Worm (Caenorhabditis elegans) whole organism, L4 larva: ENCODE results near the gene hlh-19.
A peak's percentile ranks its signal among the peaks of the same experiment; 100 is the strongest.

Experiments
- F10B5.3 ChIP-seq: sonication (generic microtip); optimal IDR thresholded peaks from 2 replicates; lab custom pipeline; 2016; ENCODE audit warnings: mild to moderate bottlenecking, missing genetic modification characterization, missing compliant biosample characterization
- F49E8.2 ChIP-seq: sonication (generic microtip); optimal IDR thresholded peaks from 2 replicates; lab custom pipeline; 2016; ENCODE audit warnings: missing compliant biosample characterization, mild to moderate bottlenecking, missing genetic modification characterization, borderline replicate concordance
- T20F7.1 ChIP-seq: fragments of 200-800 bp; sonication (Bioruptor generic); optimal IDR thresholded peaks from 2 replicates; lab custom pipeline; 2018; ENCODE audit warnings: mild to moderate bottlenecking, missing genetic modification characterization, missing compliant biosample characterization
- Y48G9A.11 ChIP-seq: fragments of 200-800 bp; sonication (Bioruptor generic); IDR thresholded peaks from 2 replicates; pipeline ENCODE4 v1.3.6; 2022; ENCODE audit warnings: missing genetic modification reagents, missing genetic modification characterization, missing compliant biosample characterization
- ZK337.2 ChIP-seq: fragments of 200-800 bp; sonication (Bioruptor generic); IDR thresholded peaks from 2 replicates; pipeline ENCODE4 v1.3.6; 2022; ENCODE audit warnings: missing genetic modification reagents, missing genetic modification characterization, missing compliant biosample characterization
- aha-1 ChIP-seq: fragments of 150-350 bp; peaks from one replicate; lab custom pipeline; 2014; ENCODE audit warnings: missing biosample characterization, missing genetic modification characterization
- aly-2 ChIP-seq: sonication (generic microtip); optimal IDR thresholded peaks from 2 replicates; lab custom pipeline; 2018; ENCODE audit warnings: missing biosample characterization, missing genetic modification characterization
- ama-1 ChIP-seq: fragments of 150-350 bp; optimal IDR thresholded peaks from 2 replicates; lab custom pipeline; 2014; ENCODE audit warnings: inconsistent platforms, mixed read lengths
- arid-1 ChIP-seq: fragments of 200-800 bp; sonication (Bioruptor generic); conservative IDR thresholded peaks from 2 replicates; pipeline ENCODE4 v1.3.6; 2022; ENCODE audit warnings: missing genetic modification reagents, missing genetic modification characterization, missing compliant biosample characterization
- ceh-20 ChIP-seq: fragments of 200-800 bp; sonication (Bioruptor generic); IDR thresholded peaks from 2 replicates; pipeline ENCODE4 v1.3.6; 2022; ENCODE audit warnings: missing genetic modification reagents, missing genetic modification characterization, missing compliant biosample characterization
- ceh-32 ChIP-seq: sonication (generic microtip); optimal IDR thresholded peaks from 2 replicates; lab custom pipeline; 2016; ENCODE audit warnings: mild to moderate bottlenecking, missing genetic modification characterization, missing compliant biosample characterization; ENCODE audit not compliant: poor library complexity
- ctbp-1 ChIP-seq: fragments of 200-800 bp; sonication (Bioruptor generic); IDR thresholded peaks from 2 replicates; pipeline ENCODE4 v1.3.6; 2022; ENCODE audit warnings: missing genetic modification reagents, missing genetic modification characterization, missing compliant biosample characterization
- daf-16 ChIP-seq, 3 experiments: sonication (generic microtip); optimal IDR thresholded peaks; 2 replicates each; lab custom pipeline; 2016 to 2017; ENCODE audit warnings: missing genetic modification characterization in 3 of 3, missing genetic modification reagents in 3 of 3, mild to moderate bottlenecking in 2 of 3, missing compliant biosample characterization in 2 of 3, missing biosample characterization in 1 of 3, moderate library complexity in 1 of 3
- daf-19 ChIP-seq: fragments of 200-800 bp; sonication (Bioruptor generic); conservative IDR thresholded peaks from 2 replicates; pipeline ENCODE4 v1.3.6; 2022; ENCODE audit warnings: missing genetic modification characterization, missing compliant biosample characterization
- daf-8 ChIP-seq: fragments of 200-800 bp; sonication (Bioruptor generic); IDR thresholded peaks from 2 replicates; pipeline ENCODE4 v1.3.6; 2022; ENCODE audit warnings: missing genetic modification characterization, missing compliant biosample characterization
- dmd-6 ChIP-seq: fragments of 200-800 bp; sonication (Bioruptor generic); IDR thresholded peaks from 2 replicates; pipeline ENCODE4 v1.3.6; 2022; ENCODE audit warnings: missing genetic modification reagents, missing genetic modification characterization, missing compliant biosample characterization
- dpl-1 ChIP-seq: fragments of 150-350 bp; optimal IDR thresholded peaks from 2 replicates; lab custom pipeline; 2014; ENCODE audit warnings: missing biosample characterization, missing genetic modification reagents, missing genetic modification characterization
- duxl-1 ChIP-seq: sonication (generic microtip); optimal IDR thresholded peaks from 2 replicates; lab custom pipeline; 2016; ENCODE audit warnings: mild to moderate bottlenecking, missing genetic modification characterization, moderate library complexity, missing compliant biosample characterization; ENCODE audit not compliant: poor library complexity
- dve-1 ChIP-seq: sonication (generic microtip); optimal IDR thresholded peaks from 2 replicates; lab custom pipeline; 2017; ENCODE audit warnings: antibody characterized with exemption, mild to moderate bottlenecking, missing genetic modification characterization, missing compliant biosample characterization; ENCODE audit not compliant: insufficient read depth
- egl-43 ChIP-seq: fragments of 200-800 bp; sonication (Bioruptor generic); IDR thresholded peaks from 2 replicates; pipeline ENCODE4 v1.3.6; 2022; ENCODE audit warnings: missing genetic modification reagents, missing genetic modification characterization, missing compliant biosample characterization
- fkh-10 ChIP-seq: fragments of 150-350 bp; optimal IDR thresholded peaks from 2 replicates; lab custom pipeline; 2014; ENCODE audit warnings: missing biosample characterization, missing genetic modification reagents, missing genetic modification characterization
- fos-1 ChIP-seq: fragments of 150-350 bp; optimal IDR thresholded peaks from 2 replicates; lab custom pipeline; 2014; ENCODE audit warnings: missing biosample characterization, missing genetic modification characterization
- gei-8 ChIP-seq: fragments of 200-800 bp; sonication (Bioruptor generic); optimal IDR thresholded peaks from 2 replicates; lab custom pipeline; 2018; ENCODE audit warnings: mild to moderate bottlenecking, missing genetic modification characterization, missing compliant biosample characterization
- hif-1 ChIP-seq, 2 experiments: sonication (generic microtip); optimal IDR thresholded peaks; 2 replicates each; lab custom pipeline; 2016 to 2017; ENCODE audit warnings: missing compliant biosample characterization in 2 of 2, missing genetic modification characterization in 2 of 2, missing genetic modification reagents in 2 of 2, missing genotype in 2 of 2, mild to moderate bottlenecking in 1 of 2
- hlh-30 ChIP-seq: sonication (generic microtip); optimal IDR thresholded peaks from 2 replicates; lab custom pipeline; 2017; ENCODE audit warnings: antibody characterized with exemption, mild to moderate bottlenecking, missing genetic modification characterization, missing compliant biosample characterization; ENCODE audit not compliant: insufficient read depth
- hmg-1.1 ChIP-seq: fragments of 200-800 bp; sonication (Bioruptor generic); IDR thresholded peaks from 2 replicates; pipeline ENCODE4 v1.3.6; 2022; ENCODE audit warnings: missing genetic modification reagents, missing genetic modification characterization, missing compliant biosample characterization
- jun-1 ChIP-seq: fragments of 150-350 bp; optimal IDR thresholded peaks from 2 replicates; lab custom pipeline; 2014; ENCODE audit warnings: missing biosample characterization, missing genetic modification reagents, missing genetic modification characterization
- lim-7 ChIP-seq: fragments of 200-800 bp; sonication (Bioruptor generic); IDR thresholded peaks from 2 replicates; pipeline ENCODE4 v1.3.6; 2022; ENCODE audit warnings: missing genetic modification characterization, missing compliant biosample characterization
- lin-1 ChIP-seq: fragments of 200-800 bp; sonication (Bioruptor generic); IDR thresholded peaks from 2 replicates; pipeline ENCODE4 v1.3.6; 2022; ENCODE audit warnings: missing genetic modification reagents, missing genetic modification characterization, missing compliant biosample characterization
- madf-5 ChIP-seq, 2 experiments: fragments of 200-800 bp; sonication (Bioruptor generic); IDR thresholded peaks; 2 replicates each; pipeline ENCODE4 v1.3.6; 2022; ENCODE audit warnings: missing compliant biosample characterization in 2 of 2, missing genetic modification characterization in 2 of 2
- madf-9 ChIP-seq: fragments of 200-800 bp; sonication (Bioruptor generic); conservative IDR thresholded peaks from 2 replicates; pipeline ENCODE4 v1.3.6; 2022; ENCODE audit warnings: missing genetic modification reagents, missing genetic modification characterization, missing compliant biosample characterization
- mdl-1 ChIP-seq, 2 experiments: fragments of 150-350 bp in 1 of 2; sonication (generic microtip) in 1 of 2; optimal IDR thresholded peaks; 2 replicates each; lab custom pipeline; 2014 to 2017; ENCODE audit warnings: missing biosample characterization in 2 of 2, missing genetic modification characterization in 2 of 2
- mxl-3 ChIP-seq: fragments of 200-800 bp; sonication (Bioruptor generic); optimal IDR thresholded peaks from 2 replicates; lab custom pipeline; 2018; ENCODE audit warnings: mild to moderate bottlenecking, missing genetic modification characterization, missing compliant biosample characterization
- nhr-111 ChIP-seq: fragments of 200-800 bp; sonication (Bioruptor generic); optimal IDR thresholded peaks from 2 replicates; lab custom pipeline; 2018; ENCODE audit warnings: mild to moderate bottlenecking, missing genetic modification characterization, missing compliant biosample characterization
- nhr-48 ChIP-seq: sonication (generic microtip); optimal IDR thresholded peaks from 2 replicates; lab custom pipeline; 2016; ENCODE audit warnings: mild to moderate bottlenecking, missing genetic modification characterization, missing compliant biosample characterization
- nhr-76 ChIP-seq: fragments of 150-350 bp; optimal IDR thresholded peaks from 2 replicates; lab custom pipeline; 2014; ENCODE audit warnings: missing biosample characterization, missing genetic modification characterization
- pha-4 ChIP-seq, 2 experiments: fragments of 150-350 bp in 1 of 2; fragments of 200-800 bp in 1 of 2; sonication (Bioruptor generic) in 1 of 2; IDR thresholded peaks in 1 of 2; optimal IDR thresholded peaks in 1 of 2; 2 replicates each; pipeline versions ENCODE4 v1.3.6 to Lab custom; 2014 to 2022; ENCODE audit warnings: missing genetic modification characterization in 2 of 2, missing genetic modification reagents in 2 of 2, missing biosample characterization in 1 of 2, missing compliant biosample characterization in 1 of 2
- pqm-1 ChIP-seq: sonication (generic microtip); optimal IDR thresholded peaks from 2 replicates; lab custom pipeline; 2017; ENCODE audit warnings: missing biosample characterization, missing genetic modification characterization
- set-16 ChIP-seq: fragments of 200-800 bp; sonication (Bioruptor generic); IDR thresholded peaks from 2 replicates; pipeline ENCODE4 v1.3.6; 2022; ENCODE audit warnings: missing genetic modification reagents, missing genetic modification characterization, missing compliant biosample characterization
- spr-1 ChIP-seq: sonication (generic microtip); optimal IDR thresholded peaks from 2 replicates; lab custom pipeline; 2016; ENCODE audit warnings: mild to moderate bottlenecking, missing genetic modification characterization, missing compliant biosample characterization
- spr-3 ChIP-seq: fragments of 200-800 bp; sonication (Bioruptor generic); optimal IDR thresholded peaks from 2 replicates; lab custom pipeline; 2018; ENCODE audit warnings: mild to moderate bottlenecking, missing genetic modification characterization, missing compliant biosample characterization
- tag-97 ChIP-seq: fragments of 200-800 bp; sonication (Bioruptor generic); IDR thresholded peaks from 2 replicates; pipeline ENCODE4 v1.3.6; 2022; ENCODE audit warnings: missing genetic modification characterization, missing compliant biosample characterization
- tra-1 ChIP-seq: fragments of 200-800 bp; sonication (Bioruptor generic); IDR thresholded peaks from 2 replicates; pipeline ENCODE4 v1.3.6; 2022; ENCODE audit warnings: missing genetic modification reagents, missing genetic modification characterization, missing compliant biosample characterization
- unc-130 ChIP-seq: sonication (generic microtip); optimal IDR thresholded peaks from 2 replicates; lab custom pipeline; 2016; ENCODE audit warnings: missing genetic modification reagents, missing genetic modification characterization, missing compliant biosample characterization
- unc-62 ChIP-seq, 3 experiments: fragments of 150-350 bp in 1 of 3; sonication (generic microtip); optimal IDR thresholded peaks in 2 of 3; peaks in 1 of 3; 1 replicate in 1 of 3; 2 replicates in 2 of 3; lab custom pipeline; 2014 to 2017; ENCODE audit warnings: missing biosample characterization in 3 of 3, missing genetic modification characterization in 3 of 3, missing genetic modification reagents in 3 of 3, missing genotype in 1 of 3
- zag-1 ChIP-seq: fragments of 150-350 bp; optimal IDR thresholded peaks from 2 replicates; lab custom pipeline; 2014; ENCODE audit warnings: missing biosample characterization, missing genetic modification characterization
- zfp-3 ChIP-seq: fragments of 200-800 bp; sonication (Bioruptor generic); conservative IDR thresholded peaks from 2 replicates; pipeline ENCODE4 v1.3.6; 2022; ENCODE audit warnings: missing genetic modification reagents, missing genetic modification characterization, missing compliant biosample characterization
- zip-11 ChIP-seq: fragments of 200-800 bp; sonication (Bioruptor generic); IDR thresholded peaks from 2 replicates; pipeline ENCODE4 v1.3.6; 2022; ENCODE audit warnings: missing genetic modification characterization, missing compliant biosample characterization
- zip-2 ChIP-seq: fragments of 150-350 bp; optimal IDR thresholded peaks from 2 replicates; lab custom pipeline; 2014; ENCODE audit warnings: missing biosample characterization, missing genetic modification characterization

The hlh-19 gene

DNA sequence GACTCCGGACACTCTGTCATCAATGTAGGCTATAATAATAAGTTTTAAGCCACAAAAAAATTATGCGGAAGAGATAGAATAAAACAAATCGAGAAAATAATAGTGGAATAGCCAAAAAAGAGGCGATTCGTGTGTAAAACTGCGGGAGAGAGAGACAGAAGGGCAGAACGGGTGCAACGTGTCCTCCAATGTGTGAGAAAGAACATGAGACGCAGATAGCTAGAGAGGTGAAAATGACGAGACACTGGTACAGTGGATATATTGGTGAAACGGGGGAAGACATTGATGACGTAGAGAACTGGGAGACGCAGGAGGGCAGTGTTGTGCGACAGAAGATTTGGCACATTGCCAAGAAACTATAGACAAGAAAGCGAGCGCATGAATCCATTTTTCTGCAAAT, 21.4 kb downstream of the hlh-19 start, which contains the start of gene F28C10.3 (continued):
- TF ChIP-seq aha-1 (tag; lab: Kevin White, UChicago) = peak; percentile 96
- TF ChIP-seq hlh-30 (tag; lab: Kevin White, UChicago) = peak; percentile 84
- TF ChIP-seq pqm-1 (tag; lab: Kevin White, UChicago) = no peak
- TF ChIP-seq ceh-20 (GFP tag; lab: Robert Waterston, UW) = peak; percentile 71; the same call in 1 of the 2 replicates
- peak; percentile 99 for TF ChIP-seq nhr-48
- no peak for TF ChIP-seq ZK337.2 (GFP tag; lab: Robert Waterston, UW)
- no peak for TF ChIP-seq set-16 (GFP tag; lab: Robert Waterston, UW)
- peak; percentile 89 for TF ChIP-seq hmg-1.1 (GFP tag; lab: Robert Waterston, UW)
- no peak for TF ChIP-seq zip-2 (tag; lab: Kevin White, UChicago)
- TF ChIP-seq zag-1 (tag; lab: Kevin White, UChicago) = peak; percentile 82
- TF ChIP-seq daf-16 (GFP tag; optimal IDR thresholded peaks at IDR 0.05; lab: Kevin White, UChicago) = peak in 1 of 2 experiments; percentile 27
- TF ChIP-seq daf-16 (tag; optimal IDR thresholded peaks at IDR 0.05; lab: Kevin White, UChicago) = no peak
- no peak for TF ChIP-seq Y48G9A.11
- TF ChIP-seq T20F7.1 = no peak
- no peak for TF ChIP-seq daf-19
- TF ChIP-seq ceh-32 (tag; lab: Kevin White, UChicago) = no peak
- no peak for TF ChIP-seq madf-5 (GFP tag; IDR thresholded peaks at IDR 0.05; lab: Robert Waterston, UW)
- no peak for TF ChIP-seq daf-8 (GFP tag; lab: Robert Waterston, UW)
- TF ChIP-seq zip-11 (GFP tag; lab: Robert Waterston, UW) = no peak
- TF ChIP-seq spr-3 = no peak
- TF ChIP-seq nhr-111 (GFP tag; lab: Kevin White, UChicago) = no peak
- TF ChIP-seq madf-9 (GFP tag; lab: Robert Waterston, UW) = no peak
- TF ChIP-seq spr-1 (tag; lab: Kevin White, UChicago) = no peak
- TF ChIP-seq lin-1 (GFP tag; lab: Robert Waterston, UW) = 0 out of 2 replicates have a peak, but pooled peaks have one; percentile 19
- TF ChIP-seq F10B5.3 (tag; lab: Kevin White, UChicago) = no peak
- TF ChIP-seq mdl-1 (tag; optimal IDR thresholded peaks at IDR 0.05; lab: Kevin White, UChicago) = peak; percentile 88 to 91
- no peak for TF ChIP-seq egl-43 (GFP tag; lab: Robert Waterston, UW)
- TF ChIP-seq ctbp-1 (GFP tag; lab: Robert Waterston, UW) = peak; percentile 60
- no peak for TF ChIP-seq zfp-3 (GFP tag; lab: Robert Waterston, UW)
- peak; percentile 53 for TF ChIP-seq duxl-1 (tag; lab: Kevin White, UChicago)
- no peak for TF ChIP-seq lim-7 (GFP tag; lab: Robert Waterston, UW)
- peak; percentile 71 for TF ChIP-seq dmd-6 (GFP tag; lab: Robert Waterston, UW)
- TF ChIP-seq dve-1 (tag; lab: Kevin White, UChicago) = no peak
- no peak for TF ChIP-seq aly-2 (tag; lab: Kevin White, UChicago)
- no peak for TF ChIP-seq jun-1 (tag; lab: Kevin White, UChicago)
- no peak for TF ChIP-seq gei-8 (GFP tag; lab: Kevin White, UChicago)
- peak in 1 of 2 experiments; percentile 94 for TF ChIP-seq unc-62 (GFP tag; optimal IDR thresholded peaks at IDR 0.05 in 1 of 2; lab: Kevin White, UChicago)
- no peak for TF ChIP-seq unc-62 (tag; optimal IDR thresholded peaks at IDR 0.05; lab: Kevin White, UChicago)
- peak; percentile 70 for TF ChIP-seq tra-1 (GFP tag; lab: Robert Waterston, UW)
- TF ChIP-seq F49E8.2 (tag; lab: Kevin White, UChicago) = no peak
- TF ChIP-seq fos-1 (tag; lab: Kevin White, UChicago) = no peak
- peak; percentile 37 for TF ChIP-seq dpl-1 (GFP tag; lab: Kevin White, UChicago)
- TF ChIP-seq fkh-10 (GFP tag; lab: Kevin White, UChicago) = peak; percentile 25
- no peak for TF ChIP-seq pha-4 (GFP tag; IDR thresholded peaks at IDR 0.05; lab: Robert Waterston, UW)
- TF ChIP-seq pha-4 (tag; optimal IDR thresholded peaks at IDR 0.05; lab: Kevin White, UChicago) = peak; percentile 14
- no peak for TF ChIP-seq ama-1 (lab: Kevin White, UChicago)
- no peak for TF ChIP-seq unc-130 (GFP tag; lab: Kevin White, UChicago)
- no peak for TF ChIP-seq tag-97 (GFP tag; lab: Robert Waterston, UW)
- TF ChIP-seq nhr-76 (tag; lab: Kevin White, UChicago) = no peak
- no peak for TF ChIP-seq arid-1 (GFP tag; lab: Robert Waterston, UW)
- TF ChIP-seq hif-1 (tag; optimal IDR thresholded peaks at IDR 0.05; lab: Kevin White, UChicago) = peak in 1 of 2 experiments; percentile 58
- TF ChIP-seq mxl-3 (GFP tag; lab: Kevin White, UChicago) = peak; percentile 78
